Fruit fly (Drosophila melanogaster): Measurements from ENCODE around the gene tsg.

Gene tsg

dm6 chrX:12007593-12007992, 18.8 kb upstream of the tsg start:
- TF ChIP-seq tj (GFP tag; optimal IDR thresholded peaks at IDR 0.05) (no peak), Mnt (GFP tag; optimal IDR thresholded peaks at IDR 0.05) (no peak), CG7045 (GFP tag; optimal IDR thresholded peaks at IDR 0.05) (no peak), Hr96 (GFP tag; optimal IDR thresholded peaks at IDR 0.05) (no peak)

- TF ChIP-seq bab1 (GFP tag; optimal IDR thresholded peaks at IDR 0.05): peak; percentile 65
- no peak for TF ChIP-seq ovo (GFP tag; optimal IDR thresholded peaks at IDR 0.05)
- TF ChIP-seq Hr96 (GFP tag; optimal IDR thresholded peaks at IDR 0.05): peak; percentile 25
- TF ChIP-seq tj (GFP tag; optimal IDR thresholded peaks at IDR 0.05): peak; percentile 24
- TF ChIP-seq CG33017 (tag; optimal IDR thresholded peaks at IDR 0.05): peak; percentile 13
- TF ChIP-seq CG14711 (tag; optimal IDR thresholded peaks at IDR 0.05): no peak
- TF ChIP-seq cnc (optimal IDR thresholded peaks at IDR 0.05): no peak
- TF ChIP-seq Clk (GFP tag; optimal IDR thresholded peaks at IDR 0.05): no peak
- TF ChIP-seq CG5204 (GFP tag; optimal IDR thresholded peaks at IDR 0.05): no peak
- no peak for TF ChIP-seq cic (GFP tag; optimal IDR thresholded peaks at IDR 0.05)
- peak; percentile 31 for TF ChIP-seq Mnt (GFP tag; optimal IDR thresholded peaks at IDR 0.05)
- no peak for TF ChIP-seq CG7045 (GFP tag; optimal IDR thresholded peaks at IDR 0.05)
- no peak for TF ChIP-seq kay (GFP tag; ENCODE audit: borderline replicate concordance)
- TF ChIP-seq CG12768 (GFP tag; optimal IDR thresholded peaks at IDR 0.05): no peak
- TF ChIP-seq pad (GFP tag; optimal IDR thresholded peaks at IDR 0.05): peak; percentile 88
- TF ChIP-seq CG7101 (tag; optimal IDR thresholded peaks at IDR 0.05): no peak
- no peak for TF ChIP-seq toe (GFP tag; optimal IDR thresholded peaks at IDR 0.05)
Measured at dm6 chrX:12006678-12007441, 18.1 kb upstream of the tsg start, which contains the start of gene CG1806. Gene CG1806 (plus strand): TSS chrX:12007176.

- TF ChIP-seq CG1620 (GFP tag; optimal IDR thresholded peaks at IDR 0.05): no peak
- no peak for TF ChIP-seq pad (GFP tag; optimal IDR thresholded peaks at IDR 0.05)
- TF ChIP-seq Hr96 (GFP tag; optimal IDR thresholded peaks at IDR 0.05): no peak
- TF ChIP-seq tj (GFP tag; optimal IDR thresholded peaks at IDR 0.05): no peak
- no peak for TF ChIP-seq CG7045 (GFP tag; optimal IDR thresholded peaks at IDR 0.05)
- TF ChIP-seq CG7101 (tag; optimal IDR thresholded peaks at IDR 0.05): no peak
- no peak for TF ChIP-seq cnc (optimal IDR thresholded peaks at IDR 0.05)
- TF ChIP-seq Crg-1 (GFP tag; optimal IDR thresholded peaks at IDR 0.05): no peak
Measured at dm6 chrX:12004395-12004768, 15.6 kb upstream of the tsg start.

- TF ChIP-seq CG7101 (tag; optimal IDR thresholded peaks at IDR 0.05): no peak
Measured at dm6 chrX:12003437-12004394, 15.0 kb upstream of the tsg start, which contains the start of gene fw. Gene fw (minus strand): TSS chrX:12003914.

- no peak for TF ChIP-seq tj (GFP tag; optimal IDR thresholded peaks at IDR 0.05)
- TF ChIP-seq toe (GFP tag; optimal IDR thresholded peaks at IDR 0.05): no peak
- TF ChIP-seq ovo (GFP tag; optimal IDR thresholded peaks at IDR 0.05): no peak
- no peak for TF ChIP-seq cic (GFP tag; optimal IDR thresholded peaks at IDR 0.05)
- TF ChIP-seq CG14711 (tag; optimal IDR thresholded peaks at IDR 0.05): no peak
- TF ChIP-seq CG33017 (tag; optimal IDR thresholded peaks at IDR 0.05): no peak
- TF ChIP-seq CG7101 (tag; optimal IDR thresholded peaks at IDR 0.05): no peak
- TF ChIP-seq CG12768 (GFP tag; optimal IDR thresholded peaks at IDR 0.05): no peak
- no peak for TF ChIP-seq cnc (optimal IDR thresholded peaks at IDR 0.05)
- TF ChIP-seq bab1 (GFP tag; optimal IDR thresholded peaks at IDR 0.05): no peak
- no peak for TF ChIP-seq kay (GFP tag; ENCODE audit: borderline replicate concordance)
- TF ChIP-seq Crg-1 (GFP tag; optimal IDR thresholded peaks at IDR 0.05): no peak
- TF ChIP-seq Hr96 (GFP tag; optimal IDR thresholded peaks at IDR 0.05): no peak
- no peak for TF ChIP-seq CG7045 (GFP tag; optimal IDR thresholded peaks at IDR 0.05)
Measured at dm6 chrX:12001005-12001404, 12.3 kb upstream of the tsg start.

dm6 chrX:11999974-12000618, 11.3 kb upstream of the tsg start:
- TF ChIP-seq cnc (optimal IDR thresholded peaks at IDR 0.05) (no peak), CG7045 (GFP tag; optimal IDR thresholded peaks at IDR 0.05) (no peak), Crg-1 (GFP tag; optimal IDR thresholded peaks at IDR 0.05) (no peak), cic (GFP tag; optimal IDR thresholded peaks at IDR 0.05) (no peak), Hr96 (GFP tag; optimal IDR thresholded peaks at IDR 0.05) (no peak), Clk (GFP tag; optimal IDR thresholded peaks at IDR 0.05) (no peak), CG7101 (tag; optimal IDR thresholded peaks at IDR 0.05) (no peak), kay (GFP tag; ENCODE audit: borderline replicate concordance) (no peak), ovo (GFP tag; optimal IDR thresholded peaks at IDR 0.05) (no peak), bab1 (GFP tag; optimal IDR thresholded peaks at IDR 0.05) (no peak), pad (GFP tag; optimal IDR thresholded peaks at IDR 0.05) (no peak), CG1620 (GFP tag; optimal IDR thresholded peaks at IDR 0.05) (no peak), CG5204 (GFP tag; optimal IDR thresholded peaks at IDR 0.05) (no peak)
